Fruit fly (Drosophila melanogaster): Measurements from ENCODE around the gene Ada2b.

The Ada2b gene

dm6 chr3R:8269740-8270139, 29.4 kb upstream of the Ada2b start, which contains the start of gene CG9630 (continued):
- peak; percentile 78 for TF ChIP-seq Dref (GFP tag; IDR thresholded peaks at IDR 0.05)
- no peak for TF ChIP-seq CG14050 (GFP tag; IDR thresholded peaks at IDR 0.05)
- no peak for TF ChIP-seq Atf6 (GFP tag; IDR thresholded peaks at IDR 0.05)
- 0 out of 2 replicates have a peak, but pooled peaks have one; percentile 12 for TF ChIP-seq ara (GFP tag; IDR thresholded peaks at IDR 0.05)
- TF ChIP-seq bigmax (GFP tag; optimal IDR thresholded peaks at IDR 0.05): peak; percentile 60
- no peak for TF ChIP-seq CG11456 (GFP tag; IDR thresholded peaks at IDR 0.05)
- TF ChIP-seq hbn (GFP tag; IDR thresholded peaks at IDR 0.05; ENCODE audit: partially characterized antibody): peak; percentile 55; the same call in 1 of the 2 replicates
- TF ChIP-seq MESR4 (GFP tag; optimal IDR thresholded peaks at IDR 0.05): peak; percentile 77
- peak; percentile 79 for TF ChIP-seq Ets97D (GFP tag; optimal IDR thresholded peaks at IDR 0.05)
- TF ChIP-seq vnd (GFP tag; IDR thresholded peaks at IDR 0.05; ENCODE audit: partially characterized antibody): 0 out of 3 replicates have a peak, but pooled peaks have one; percentile 41
- no peak for TF ChIP-seq danr (GFP tag; IDR thresholded peaks at IDR 0.05)
- no peak for TF ChIP-seq Nf-YB (GFP tag; optimal IDR thresholded peaks at IDR 0.05)
- TF ChIP-seq CG3847 (GFP tag; IDR thresholded peaks at IDR 0.05): peak; percentile 88
- peak; percentile 97 for TF ChIP-seq pzg (GFP tag; optimal IDR thresholded peaks at IDR 0.05)
- no peak for TF ChIP-seq H15 (GFP tag; IDR thresholded peaks at IDR 0.05)
- TF ChIP-seq CHES-1-like (GFP tag; optimal IDR thresholded peaks at IDR 0.05): peak; percentile 36
- TF ChIP-seq Elba2 (GFP tag; optimal IDR thresholded peaks at IDR 0.05): peak; percentile 79
- peak; percentile 20; the same call in 1 of the 3 replicates for TF ChIP-seq CG34422 (GFP tag; IDR thresholded peaks at IDR 0.05)
- no peak for TF ChIP-seq eve (GFP tag; optimal IDR thresholded peaks at IDR 0.05)
- peak; percentile 32; the same call in 1 of the 2 replicates for TF ChIP-seq chm (GFP tag; IDR thresholded peaks at IDR 0.05)
- TF ChIP-seq CG18599 (GFP tag; optimal IDR thresholded peaks at IDR 0.05): no peak
- TF ChIP-seq CG4617 (GFP tag; optimal IDR thresholded peaks at IDR 0.05; ENCODE audit: borderline replicate concordance): peak; percentile 61
- TF ChIP-seq Sin3A (optimal IDR thresholded peaks at IDR 0.05): peak; percentile 56
- TF ChIP-seq CG13287 (GFP tag; IDR thresholded peaks at IDR 0.05; ENCODE audit: partially characterized antibody): peak; percentile 80
- TF ChIP-seq CG9215 (GFP tag; IDR thresholded peaks at IDR 0.05): peak; percentile 100
- TF ChIP-seq CG3995 (GFP tag; optimal IDR thresholded peaks at IDR 0.05): peak; percentile 38
- peak; percentile 80 for TF ChIP-seq CG34224 (GFP tag; IDR thresholded peaks at IDR 0.05; ENCODE audit: partially characterized antibody)
- peak; percentile 31; the same call in 1 of the 2 replicates for TF ChIP-seq tna (GFP tag; IDR thresholded peaks at IDR 0.05; ENCODE audit: partially characterized antibody)
- peak; percentile 42 for TF ChIP-seq Lhr (GFP tag; optimal IDR thresholded peaks at IDR 0.05)
- peak; percentile 48; the same call in 2 of the 3 replicates for TF ChIP-seq Doc3 (GFP tag; IDR thresholded peaks at IDR 0.05; ENCODE audit: partially characterized antibody)
- no peak for TF ChIP-seq CG10274 (GFP tag; optimal IDR thresholded peaks at IDR 0.05)
- peak; percentile 87 for TF ChIP-seq CG2116 (GFP tag; optimal IDR thresholded peaks at IDR 0.05)
- peak; percentile 84 for TF ChIP-seq trem (tag; optimal IDR thresholded peaks at IDR 0.05)
- TF ChIP-seq ewg (GFP tag; optimal IDR thresholded peaks at IDR 0.05): peak; percentile 1
- peak in 1 of 2 experiments; percentile 2 for TF ChIP-seq insv (GFP tag; optimal IDR thresholded peaks at IDR 0.05)
- TF ChIP-seq Bgb (GFP tag; IDR thresholded peaks at IDR 0.05; ENCODE audit: partially characterized antibody): peak; percentile 73
- peak; percentile 58 for TF ChIP-seq CG14710 (tag; optimal IDR thresholded peaks at IDR 0.05)
- peak; percentile 47 for TF ChIP-seq CG2129 (GFP tag; IDR thresholded peaks at IDR 0.05; ENCODE audit: partially characterized antibody)
- peak; percentile 100 for TF ChIP-seq E2f2 (GFP tag; IDR thresholded peaks at IDR 0.05)
- peak; percentile 48 for TF ChIP-seq hkb (optimal IDR thresholded peaks at IDR 0.05)
- TF ChIP-seq hkb (GFP tag; IDR thresholded peaks at IDR 0.05): no peak
- TF ChIP-seq CG17186 (GFP tag; optimal IDR thresholded peaks at IDR 0.05): peak; percentile 93
- TF ChIP-seq bbx (GFP tag; IDR thresholded peaks at IDR 0.05; ENCODE audit: partially characterized antibody): peak; percentile 74
- peak; percentile 70 for TF ChIP-seq Dll (GFP tag; IDR thresholded peaks at IDR 0.05; ENCODE audit: partially characterized antibody)
- no peak for TF ChIP-seq sqz (GFP tag; optimal IDR thresholded peaks at IDR 0.05)
- no peak for TF ChIP-seq abd-A (tag; optimal IDR thresholded peaks at IDR 0.05)
- TF ChIP-seq CG30020 (tag; optimal IDR thresholded peaks at IDR 0.05): no peak
- TF ChIP-seq Opbp (GFP tag; IDR thresholded peaks at IDR 0.05; ENCODE audit: partially characterized antibody): peak; percentile 74
- peak; percentile 87 for TF ChIP-seq CG15514 (GFP tag; optimal IDR thresholded peaks at IDR 0.05)

Measured in whole organism, embryonic.